Worm (Caenorhabditis elegans) whole organism, L4/young adult: ENCODE results near the gene twk-20.

Source experiments
- W03F9.2 ChIP-seq: fragments of 150-350 bp; optimal IDR thresholded peaks from 2 replicates; lab custom pipeline; 2014; ENCODE audit warnings: missing biosample characterization, missing genetic modification characterization
- dao-5 ChIP-seq: sonication (generic microtip); optimal IDR thresholded peaks from 2 replicates; lab custom pipeline; 2016; ENCODE audit warnings: missing genotype, missing genetic modification characterization, moderate library complexity, missing compliant biosample characterization
- him-1 ChIP-seq: sonication (generic microtip); optimal IDR thresholded peaks from 2 replicates; lab custom pipeline; 2016; ENCODE audit warnings: missing genotype, missing genetic modification reagents, missing genetic modification characterization, missing compliant biosample characterization

Gene twk-20

DNA sequence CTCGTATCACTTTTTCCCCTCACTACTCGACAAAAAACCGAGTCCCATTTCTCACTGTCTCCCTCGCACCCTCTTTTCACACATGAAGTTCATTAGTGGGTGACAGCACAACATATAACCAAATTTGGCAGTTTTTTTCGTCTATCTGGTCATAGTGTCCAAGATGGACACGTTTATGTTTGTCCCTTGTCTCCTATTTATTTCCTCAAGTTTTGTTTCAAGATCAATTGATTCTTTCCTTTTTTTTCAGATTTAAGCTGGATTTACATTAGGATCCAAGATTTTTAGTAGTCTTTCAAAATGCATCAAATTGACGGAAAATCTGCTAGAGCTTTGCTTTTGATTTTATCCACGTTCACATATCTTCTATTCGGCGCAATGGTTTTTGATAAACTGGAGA, at the start of gene twk-20:
TSS of gene twk-20 (plus strand) at position 301 of the 400 bp plus-strand sequence.
- TF ChIP-seq him-1 (tag; lab: Kevin White, UChicago), result no peak
- no peak for TF ChIP-seq dao-5 (tag; lab: Kevin White, UChicago)
- TF ChIP-seq W03F9.2 (tag; lab: Kevin White, UChicago), result no peak

DNA sequence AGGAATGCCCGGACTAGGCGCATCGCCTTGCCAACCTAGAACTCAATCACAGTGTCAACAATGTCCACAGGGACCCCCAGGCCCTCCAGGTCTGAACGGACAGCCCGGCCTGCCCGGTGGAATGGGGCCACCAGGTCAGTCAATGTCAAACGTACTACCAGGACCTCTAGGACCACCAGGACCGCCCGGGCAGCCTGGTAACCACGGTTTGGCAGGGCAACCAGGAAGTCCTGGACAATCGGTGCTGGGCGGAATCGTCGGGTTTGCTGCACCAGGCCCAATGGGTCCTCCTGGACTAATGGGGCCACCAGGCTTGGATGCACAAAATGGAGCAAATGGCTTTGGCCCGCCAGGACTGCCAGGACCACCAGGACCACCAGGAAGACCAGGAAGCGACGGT, 49.0 kb upstream of the twk-20 start:
- no peak for TF ChIP-seq W03F9.2 (tag; lab: Kevin White, UChicago)
- no peak for TF ChIP-seq dao-5 (tag; lab: Kevin White, UChicago)
- TF ChIP-seq him-1 (tag; lab: Kevin White, UChicago), result no peak

DNA sequence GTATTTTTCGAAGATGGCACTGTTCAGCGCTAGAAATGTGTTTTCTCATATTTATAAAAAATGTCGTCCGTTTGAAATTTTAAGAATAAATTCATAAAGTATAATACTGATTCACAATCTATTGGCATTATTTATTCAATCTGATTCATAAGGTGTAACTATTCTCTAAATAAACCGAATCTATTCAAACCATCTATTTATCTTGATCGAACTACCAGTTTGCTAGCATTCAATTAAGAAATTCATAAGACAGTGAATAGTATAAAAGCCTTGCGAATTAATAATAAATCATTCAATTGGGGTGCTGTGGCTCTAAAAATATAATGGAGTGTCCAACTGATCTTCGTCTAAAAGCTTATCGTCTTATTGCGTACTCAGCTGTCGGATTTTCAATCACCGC, 48.5 kb upstream of the twk-20 start, which contains the start of gene col-44:
TSS of gene col-44 (plus strand) at position 301 of the 400 bp plus-strand sequence.
- no peak for TF ChIP-seq dao-5 (tag; lab: Kevin White, UChicago)
- no peak for TF ChIP-seq him-1 (tag; lab: Kevin White, UChicago)

DNA sequence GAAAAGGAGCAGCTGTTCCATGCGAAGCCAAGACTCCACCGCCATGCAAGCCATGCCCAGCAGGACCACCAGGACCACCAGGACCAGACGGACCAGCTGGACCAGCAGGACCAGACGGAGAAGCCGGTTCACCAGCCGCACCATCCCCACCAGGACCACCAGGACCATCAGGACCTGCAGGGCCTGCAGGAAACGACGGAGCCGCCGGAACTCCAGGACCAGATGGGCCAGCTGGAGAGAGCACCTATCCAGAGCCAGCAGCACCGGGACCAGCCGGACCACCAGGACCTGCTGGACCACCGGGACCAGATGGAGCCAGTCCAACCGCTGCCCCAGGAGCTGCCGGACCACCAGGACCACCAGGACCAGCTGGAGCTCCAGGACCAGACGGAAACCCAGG, 47.7 kb upstream of the twk-20 start:
- no peak for TF ChIP-seq dao-5 (tag; lab: Kevin White, UChicago)
- no peak for TF ChIP-seq W03F9.2 (tag; lab: Kevin White, UChicago)
- no peak for TF ChIP-seq him-1 (tag; lab: Kevin White, UChicago)

DNA sequence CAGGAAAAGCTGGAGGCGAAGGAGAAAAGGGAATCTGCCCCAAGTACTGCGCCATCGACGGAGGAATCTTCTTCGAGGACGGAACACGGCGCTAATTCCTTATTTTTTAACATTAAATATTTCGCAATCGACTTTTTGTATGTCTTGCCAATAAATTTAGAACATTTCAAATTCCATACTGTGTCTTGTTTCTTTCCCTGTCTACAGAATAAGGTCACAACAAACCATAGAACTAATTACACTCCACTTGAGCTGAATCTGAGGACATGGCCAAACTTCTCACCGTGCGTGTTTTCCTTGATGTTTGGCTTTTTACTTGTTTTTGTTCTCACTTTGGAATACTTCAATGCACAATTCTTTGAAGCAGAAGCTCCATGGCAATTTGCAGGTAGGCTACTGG, 47.3 kb upstream of the twk-20 start, which contains the start of gene F54B11.4:
TSS of gene F54B11.4 (plus strand) at position 301 of the 400 bp plus-strand sequence.
- no peak for TF ChIP-seq W03F9.2 (tag; lab: Kevin White, UChicago)
- TF ChIP-seq dao-5 (tag; lab: Kevin White, UChicago), result no peak
- TF ChIP-seq him-1 (tag; lab: Kevin White, UChicago), result no peak

DNA sequence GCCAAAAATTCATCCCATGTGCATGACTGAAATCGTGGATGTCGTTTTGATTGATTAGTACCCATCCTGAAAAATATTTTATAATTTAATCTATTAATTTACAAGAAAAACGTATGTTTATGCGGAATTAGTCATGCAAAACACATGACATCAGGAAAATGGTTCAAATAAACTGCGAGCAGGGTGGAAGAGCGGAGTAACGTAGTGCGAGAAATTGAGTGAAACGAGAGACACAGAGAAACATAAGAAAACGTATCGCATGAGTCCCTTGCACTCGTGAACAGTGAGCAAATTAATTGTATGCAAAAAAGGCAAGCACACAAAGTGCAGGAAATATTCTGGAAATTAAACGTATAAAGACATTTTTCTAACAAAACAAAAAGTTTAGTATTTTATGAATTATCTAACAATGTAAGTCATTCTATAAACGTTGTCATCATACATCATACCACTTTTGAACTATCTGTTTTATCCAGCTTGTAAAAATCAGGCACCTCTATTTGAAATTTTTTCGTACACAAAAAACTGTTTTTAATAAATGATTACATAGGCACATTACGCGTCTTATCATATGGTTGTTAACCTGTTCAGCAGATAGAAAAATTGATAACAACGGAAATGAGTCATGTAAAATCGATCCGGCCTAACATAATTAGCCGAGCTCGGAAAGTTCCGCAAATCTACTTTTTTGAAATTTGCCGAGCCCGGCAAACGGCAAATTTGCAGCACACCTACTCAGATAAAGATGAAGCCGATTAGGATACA, 43.5 kb upstream of the twk-20 start, which contains the start of gene F54B11.5:
TSS of gene F54B11.5 (minus strand) at position 66 of the 765 bp plus-strand sequence.
- no peak for TF ChIP-seq dao-5 (tag; lab: Kevin White, UChicago)
- TF ChIP-seq him-1 (tag; lab: Kevin White, UChicago), result no peak
- no peak for TF ChIP-seq W03F9.2 (tag; lab: Kevin White, UChicago)

DNA sequence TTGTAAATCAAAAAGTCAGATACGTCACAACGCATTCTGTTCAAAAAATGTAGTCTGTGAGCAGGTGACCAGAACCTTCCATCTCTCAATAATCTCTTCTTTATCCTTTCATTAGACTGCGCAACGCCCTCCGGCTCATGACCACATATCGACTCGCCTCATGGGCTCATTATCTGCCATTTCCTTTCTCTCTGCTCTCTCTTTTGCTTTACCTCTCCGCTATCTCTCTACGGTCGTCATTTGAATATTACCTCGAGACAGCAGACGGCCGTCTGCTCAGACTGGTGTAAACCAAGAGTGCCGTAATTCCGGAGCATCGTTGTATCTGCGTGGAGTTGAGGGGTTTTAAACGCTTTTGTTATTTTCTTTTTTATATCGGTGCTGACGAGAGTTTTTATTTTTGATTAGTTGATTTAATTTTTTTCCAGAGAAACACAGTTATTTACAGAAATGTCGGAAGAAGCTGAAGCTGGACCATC, 41.6 kb upstream of the twk-20 start, which contains the start of gene bra-1:
TSS of gene bra-1 (plus strand) at position 429 of the 479 bp plus-strand sequence.
- TF ChIP-seq dao-5 (tag; lab: Kevin White, UChicago), result no peak

DNA sequence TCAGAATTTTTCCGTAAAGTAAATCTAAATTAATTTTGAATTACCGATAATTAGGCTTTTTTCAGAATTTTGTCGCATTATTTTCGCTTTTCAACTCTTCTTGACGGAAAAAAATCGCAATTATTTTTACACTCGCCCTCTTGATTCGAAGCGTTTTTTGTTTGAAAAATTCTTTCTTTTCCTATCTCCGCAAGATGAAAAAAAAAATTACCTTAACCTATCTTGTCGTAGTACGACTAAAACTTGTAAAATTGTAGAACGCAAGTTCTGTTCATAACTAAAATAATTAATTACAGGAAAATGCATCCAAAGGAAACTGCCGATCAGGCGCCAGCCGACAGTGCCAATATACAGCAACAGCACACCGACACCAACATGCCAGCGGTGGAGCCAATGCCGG, 39.5 kb upstream of the twk-20 start, which contains the start of gene F54B11.7:
TSS of gene F54B11.7 (plus strand) at position 301 of the 400 bp plus-strand sequence.
- TF ChIP-seq him-1 (tag; lab: Kevin White, UChicago), result no peak
- TF ChIP-seq W03F9.2 (tag; lab: Kevin White, UChicago), result no peak
- no peak for TF ChIP-seq dao-5 (tag; lab: Kevin White, UChicago)

DNA sequence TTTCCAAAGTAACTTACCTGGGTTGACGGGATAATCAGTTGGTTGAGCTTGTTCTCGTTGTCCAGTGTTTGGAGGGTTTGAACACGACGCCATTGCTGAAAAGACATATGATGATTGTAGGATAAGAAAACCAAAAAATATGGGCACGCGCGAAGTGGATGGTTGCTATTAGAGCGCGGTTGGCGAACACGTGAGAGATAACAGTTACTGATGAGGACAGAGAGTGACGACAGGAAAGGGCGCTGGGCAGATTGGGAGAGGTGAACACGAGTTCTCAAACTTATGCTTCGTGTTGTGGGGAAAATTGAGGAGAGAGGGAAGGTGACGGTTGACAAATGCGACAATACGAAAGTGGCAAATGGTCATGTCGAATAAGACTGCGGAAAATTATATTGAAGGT, 35.9 kb upstream of the twk-20 start, which contains the start of gene F54B11.8:
TSS of gene F54B11.8 (minus strand) at position 101 of the 400 bp plus-strand sequence.
- TF ChIP-seq dao-5 (tag; lab: Kevin White, UChicago) (no peak), him-1 (tag; lab: Kevin White, UChicago) (no peak)

DNA sequence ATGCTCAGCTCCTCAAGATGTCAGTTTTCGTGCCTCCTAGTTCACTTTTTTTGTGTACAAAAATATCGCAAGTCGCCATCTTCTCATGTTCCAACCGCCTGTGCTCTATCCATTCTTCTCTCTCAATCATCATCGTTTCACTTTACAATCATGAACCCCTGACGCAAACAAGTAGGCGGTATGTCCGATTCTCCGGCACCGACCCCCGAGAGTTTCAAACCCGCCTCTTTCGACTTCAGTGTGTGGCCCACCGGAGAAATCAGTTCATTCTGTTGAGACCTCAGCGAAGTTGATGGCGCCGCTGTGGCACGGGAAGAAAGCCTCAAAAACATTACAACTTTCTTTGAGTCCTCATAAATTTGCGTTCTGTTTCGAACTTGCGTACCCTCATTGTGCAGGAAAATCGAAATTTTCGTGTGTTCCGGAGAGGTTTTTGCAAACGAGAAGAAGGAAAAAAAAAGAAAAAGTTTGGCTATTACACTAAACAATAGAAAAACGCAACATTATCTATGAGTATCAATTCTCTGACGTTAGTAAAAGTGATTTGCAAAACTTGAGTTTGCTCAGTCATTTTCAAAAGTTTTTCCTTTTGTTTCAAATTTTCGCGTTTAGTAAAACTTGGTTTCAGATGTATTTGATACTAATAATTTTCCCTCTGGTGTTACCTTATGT, 34.6 kb upstream of the twk-20 start, which contains the start of gene F54B11.9:
TSS of gene F54B11.9 (plus strand) at position 622 of the 672 bp plus-strand sequence.
- TF ChIP-seq him-1 (tag; lab: Kevin White, UChicago), result no peak
- TF ChIP-seq dao-5 (tag; lab: Kevin White, UChicago), result no peak
- no peak for TF ChIP-seq W03F9.2 (tag; lab: Kevin White, UChicago)

DNA sequence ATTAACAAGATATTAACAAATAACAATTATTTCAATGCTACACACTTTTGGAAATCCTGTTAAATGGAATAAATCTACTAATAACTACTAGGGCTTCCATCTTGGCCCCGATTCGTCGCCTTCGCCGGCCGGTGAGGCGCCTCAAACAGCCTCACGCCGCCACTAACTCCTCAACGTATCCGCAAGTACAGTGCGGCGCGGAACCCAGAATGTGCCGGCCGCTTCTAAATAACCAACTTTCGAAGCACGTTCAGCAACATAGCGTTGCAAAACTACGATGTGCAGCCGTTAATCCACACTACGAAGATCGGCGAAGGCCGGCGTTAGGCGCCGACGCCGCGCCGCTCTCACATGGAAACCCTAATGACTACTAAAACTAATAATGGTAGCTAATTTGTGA, 33.8 kb upstream of the twk-20 start:
- no peak for TF ChIP-seq dao-5 (tag; lab: Kevin White, UChicago)
- no peak for TF ChIP-seq W03F9.2 (tag; lab: Kevin White, UChicago)
- no peak for TF ChIP-seq him-1 (tag; lab: Kevin White, UChicago)

DNA sequence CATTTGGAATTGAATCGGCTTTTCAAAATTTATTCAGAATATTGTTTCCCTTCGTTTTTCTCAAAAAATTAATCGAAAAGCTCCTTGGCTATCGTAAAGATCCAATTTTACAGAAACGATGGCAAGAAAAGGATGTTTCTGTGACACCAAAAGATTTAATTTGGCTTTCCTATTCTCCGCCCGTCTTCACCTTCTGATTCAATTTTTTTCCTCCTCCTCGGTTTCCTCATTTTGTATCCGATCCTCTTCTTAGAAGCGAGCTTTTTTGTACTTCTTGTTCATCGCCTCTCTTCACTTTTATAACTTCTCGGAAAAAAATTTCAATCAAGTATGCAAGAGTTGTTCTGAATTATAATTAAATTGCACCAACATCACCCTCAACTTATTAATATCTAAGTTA, 29.6 kb upstream of the twk-20 start:
- TF ChIP-seq W03F9.2 (tag; lab: Kevin White, UChicago), result no peak
- no peak for TF ChIP-seq him-1 (tag; lab: Kevin White, UChicago)
- TF ChIP-seq dao-5 (tag; lab: Kevin White, UChicago), result no peak

DNA sequence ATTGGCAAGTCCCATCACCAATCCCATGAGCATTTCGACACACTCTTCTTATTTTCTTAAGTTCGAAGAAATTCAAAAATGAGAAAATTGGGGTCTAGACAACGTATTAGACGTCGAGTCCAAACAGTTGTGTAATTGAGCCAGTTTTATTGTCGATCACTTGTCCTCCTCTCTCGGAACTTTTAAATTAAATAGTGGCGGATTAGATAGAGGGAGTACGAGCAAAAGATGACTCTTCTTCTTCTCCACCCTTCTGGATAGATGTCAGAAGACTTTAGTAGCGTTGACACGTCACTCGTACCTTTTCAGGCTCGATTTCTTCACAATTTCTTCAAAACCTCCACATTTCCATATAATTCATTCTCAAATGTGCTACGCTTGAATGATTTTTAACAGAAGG, 24.5 kb upstream of the twk-20 start:
- TF ChIP-seq W03F9.2 (tag; lab: Kevin White, UChicago) (no peak), dao-5 (tag; lab: Kevin White, UChicago) (no peak), him-1 (tag; lab: Kevin White, UChicago) (no peak)
